Worm (Caenorhabditis elegans) whole organism, early embryonic: ENCODE results near the gene twk-22.

ENCODE experiments used
- B0310.2 ChIP-seq: sonication (generic microtip); optimal IDR thresholded peaks from 2 replicates; lab custom pipeline; 2016; ENCODE audit warnings: mild to moderate bottlenecking, missing genetic modification characterization, missing compliant biosample characterization
- F13C5.2 ChIP-seq: sonication (generic microtip); optimal IDR thresholded peaks from 2 replicates; lab custom pipeline; 2017; ENCODE audit warnings: mild to moderate bottlenecking, missing genetic modification characterization, inconsistent platforms, missing compliant biosample characterization
- ama-1 ChIP-seq: fragments of 150-350 bp; optimal IDR thresholded peaks from 2 replicates; lab custom pipeline; 2014
- ceh-13 ChIP-seq: fragments of 200-800 bp; sonication (Bioruptor generic); optimal IDR thresholded peaks from 2 replicates; lab custom pipeline; 2018; ENCODE audit warnings: mild to moderate bottlenecking, missing genetic modification characterization, missing compliant biosample characterization
- ceh-36 ChIP-seq: sonication (generic microtip); optimal IDR thresholded peaks from 2 replicates; lab custom pipeline; 2016; ENCODE audit warnings: missing genetic modification characterization, inconsistent platforms, missing compliant biosample characterization
- ets-7 ChIP-seq: sonication (generic microtip); optimal IDR thresholded peaks from 2 replicates; lab custom pipeline; 2016; ENCODE audit warnings: missing genotype, missing genetic modification characterization, missing compliant biosample characterization
- flt-1 ChIP-seq: fragments of 200-800 bp; sonication (Bioruptor generic); IDR thresholded peaks from 2 replicates; pipeline ENCODE4 v1.3.6; 2022; ENCODE audit warnings: missing genetic modification characterization, missing compliant biosample characterization
- hmbx-1 ChIP-seq: sonication (generic microtip); optimal IDR thresholded peaks from 2 replicates; lab custom pipeline; 2016; ENCODE audit warnings: mild to moderate bottlenecking, missing genetic modification characterization, missing compliant biosample characterization
- hnd-1 ChIP-seq: sonication (generic microtip); optimal IDR thresholded peaks from 2 replicates; lab custom pipeline; 2016; ENCODE audit warnings: missing genetic modification characterization, missing compliant biosample characterization
- pes-1 ChIP-seq: fragments of 200-800 bp; sonication (Bioruptor generic); IDR thresholded peaks from 2 replicates; pipeline ENCODE4 v1.3.6; 2022; ENCODE audit warnings: missing genetic modification reagents, missing genetic modification characterization, missing compliant biosample characterization
- scrt-1 ChIP-seq: fragments of 200-800 bp; sonication (Bioruptor generic); IDR thresholded peaks from 2 replicates; pipeline ENCODE4 v1.3.6; 2022; ENCODE audit warnings: missing genetic modification characterization, missing compliant biosample characterization
- tbx-11 ChIP-seq: fragments of 200-800 bp; sonication (Bioruptor generic); IDR thresholded peaks from 2 replicates; pipeline ENCODE4 v1.3.6; 2022; ENCODE audit warnings: missing genetic modification characterization, missing compliant biosample characterization
- tbx-37 ChIP-seq: fragments of 200-800 bp; sonication (Bioruptor generic); conservative IDR thresholded peaks from 2 replicates; pipeline ENCODE4 v1.3.6; 2022; ENCODE audit warnings: missing genetic modification reagents, missing genetic modification characterization, missing compliant biosample characterization
- tra-4 ChIP-seq: sonication (generic microtip); optimal IDR thresholded peaks from 2 replicates; lab custom pipeline; 2017; ENCODE audit warnings: missing genetic modification characterization, missing compliant biosample characterization

DNA sequence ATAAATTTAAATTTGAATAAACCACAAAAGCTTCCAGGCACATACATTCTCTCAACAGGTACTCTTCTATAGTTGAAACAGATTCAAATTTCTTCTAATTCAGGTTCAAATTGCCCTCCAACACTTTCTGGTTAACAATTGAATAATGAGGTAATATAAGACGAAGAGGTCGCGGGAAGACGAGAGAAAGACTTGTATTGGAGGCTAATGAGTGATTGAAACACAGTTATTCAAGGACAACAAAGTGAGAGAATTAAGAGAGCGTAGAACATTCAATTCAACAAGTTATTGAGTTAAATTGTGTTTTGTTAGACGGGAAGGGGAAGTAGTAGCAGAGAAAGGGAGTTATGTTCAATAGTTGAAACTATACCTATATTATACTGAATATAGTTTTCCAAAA is 15.6 kb downstream of the twk-22 start:
- TF ChIP-seq scrt-1 (no peak), ama-1 (no peak), hmbx-1 (tag; lab: Kevin White, UChicago) (no peak), B0310.2 (tag; lab: Kevin White, UChicago) (no peak), pes-1 (GFP tag; lab: Robert Waterston, UW) (no peak), tra-4 (no peak), tbx-37 (GFP tag; lab: Robert Waterston, UW) (no peak), flt-1 (GFP tag; lab: Robert Waterston, UW) (no peak), hnd-1 (tag; lab: Kevin White, UChicago) (no peak), ets-7 (no peak), tbx-11 (no peak), ceh-36 (tag; lab: Kevin White, UChicago) (no peak), F13C5.2 (tag; lab: Kevin White, UChicago) (no peak), ceh-13 (GFP tag; lab: Kevin White, UChicago) (no peak)
